Worm (Caenorhabditis elegans) whole organism, L2 larva: ENCODE measurements around the gene nlp-76.
A peak's percentile ranks its signal among the peaks of the same experiment; 100 is the strongest.

Experiments used
- C34F6.9 ChIP-seq: fragments of 150-350 bp; optimal IDR thresholded peaks from 2 replicates; lab custom pipeline; 2014; ENCODE audit warnings: missing biosample characterization, missing genetic modification characterization
- F13H6.1 ChIP-seq: sonication (generic microtip); optimal IDR thresholded peaks from 2 replicates; lab custom pipeline; 2016; ENCODE audit warnings: missing genetic modification characterization, missing compliant biosample characterization
- aly-2 ChIP-seq: fragments of 150-350 bp; optimal IDR thresholded peaks from 2 replicates; lab custom pipeline; 2014; ENCODE audit warnings: missing biosample characterization, missing genetic modification characterization
- ama-1 ChIP-seq: fragments of 150-350 bp; optimal IDR thresholded peaks from 2 replicates; lab custom pipeline; 2018; ENCODE audit warnings: inconsistent platforms
- blmp-1 ChIP-seq: sonication (generic microtip); optimal IDR thresholded peaks from 2 replicates; lab custom pipeline; 2017; ENCODE audit warnings: missing genetic modification characterization, mild to moderate bottlenecking, missing compliant biosample characterization, antibody characterized with exemption, moderate library complexity; ENCODE audit not compliant: insufficient read depth
- ceh-16 ChIP-seq: fragments of 150-350 bp; optimal IDR thresholded peaks from 2 replicates; lab custom pipeline; 2014; ENCODE audit warnings: missing biosample characterization, missing genetic modification characterization
- ceh-82 ChIP-seq: fragments of 150-350 bp; optimal IDR thresholded peaks from 2 replicates; lab custom pipeline; 2014; ENCODE audit warnings: missing biosample characterization, missing genetic modification characterization
- crh-2 ChIP-seq: sonication (generic microtip); optimal IDR thresholded peaks from 2 replicates; lab custom pipeline; 2017; ENCODE audit warnings: missing biosample characterization, missing genetic modification characterization
- dmd-4 ChIP-seq: sonication (generic microtip); optimal IDR thresholded peaks from 2 replicates; lab custom pipeline; 2017; ENCODE audit warnings: missing biosample characterization, missing genetic modification characterization
- elt-1 ChIP-seq: fragments of 150-350 bp; optimal IDR thresholded peaks from 2 replicates; lab custom pipeline; 2014; ENCODE audit warnings: missing biosample characterization, missing genetic modification characterization
- fos-1 ChIP-seq: fragments of 150-350 bp; optimal IDR thresholded peaks from 2 replicates; lab custom pipeline; 2014; ENCODE audit warnings: missing biosample characterization, missing genetic modification characterization
- lin-11 ChIP-seq: fragments of 150-350 bp; sonication (generic microtip); optimal IDR thresholded peaks from 2 replicates; lab custom pipeline; 2014; ENCODE audit warnings: missing biosample characterization, missing genetic modification characterization, inconsistent platforms, mixed read lengths
- lin-13 ChIP-seq: fragments of 150-350 bp; optimal IDR thresholded peaks from 2 replicates; lab custom pipeline; 2014; ENCODE audit warnings: missing biosample characterization, missing genetic modification reagents, missing genetic modification characterization
- lin-39 ChIP-seq: fragments of 150-350 bp; optimal IDR thresholded peaks from 2 replicates; lab custom pipeline; 2014; ENCODE audit warnings: missing biosample characterization, missing genetic modification reagents, missing genetic modification characterization
- lsy-2 ChIP-seq, 2 experiments: fragments of 150-350 bp in 1 of 2; sonication (generic microtip) in 1 of 2; optimal IDR thresholded peaks; 2 replicates each; lab custom pipeline; 2014 to 2017; ENCODE audit warnings: missing biosample characterization in 2 of 2, missing genetic modification characterization in 2 of 2
- mdl-1 ChIP-seq, 2 experiments: fragments of 150-350 bp in 1 of 2; sonication (generic microtip) in 1 of 2; optimal IDR thresholded peaks; 2 replicates each; lab custom pipeline; 2017; ENCODE audit warnings: missing biosample characterization in 2 of 2, missing genetic modification characterization in 2 of 2
- nhr-10 ChIP-seq: sonication (generic microtip); optimal IDR thresholded peaks from 2 replicates; lab custom pipeline; 2017; ENCODE audit warnings: missing biosample characterization, missing genetic modification characterization
- nhr-12 ChIP-seq: fragments of 150-350 bp; optimal IDR thresholded peaks from 2 replicates; lab custom pipeline; 2014; ENCODE audit warnings: missing biosample characterization, missing genetic modification characterization
- nhr-129 ChIP-seq: fragments of 150-350 bp; optimal IDR thresholded peaks from 2 replicates; lab custom pipeline; 2014; ENCODE audit warnings: missing biosample characterization, missing genetic modification characterization
- nhr-21 ChIP-seq: fragments of 150-350 bp; optimal IDR thresholded peaks from 2 replicates; lab custom pipeline; 2014; ENCODE audit warnings: missing biosample characterization, missing genetic modification characterization
- nhr-23 ChIP-seq: fragments of 150-350 bp; optimal IDR thresholded peaks from 2 replicates; lab custom pipeline; 2014; ENCODE audit warnings: missing biosample characterization, missing genetic modification reagents, missing genetic modification characterization
- nhr-25 ChIP-seq: fragments of 150-350 bp; sonication (generic microtip); optimal IDR thresholded peaks from 3 replicates; lab custom pipeline; 2014; ENCODE audit warnings: missing biosample characterization, missing genetic modification characterization
- nhr-6 ChIP-seq: fragments of 150-350 bp; optimal IDR thresholded peaks from 2 replicates; lab custom pipeline; 2014; ENCODE audit warnings: missing biosample characterization, missing genetic modification characterization
- nhr-77 ChIP-seq: fragments of 150-350 bp; optimal IDR thresholded peaks from 2 replicates; lab custom pipeline; 2014; ENCODE audit warnings: missing biosample characterization, missing genetic modification characterization
- peb-1 ChIP-seq: fragments of 150-350 bp; optimal IDR thresholded peaks from 2 replicates; lab custom pipeline; 2014; ENCODE audit warnings: missing biosample characterization, missing genetic modification characterization
- sem-4 ChIP-seq: fragments of 150-350 bp; optimal IDR thresholded peaks from 2 replicates; lab custom pipeline; 2014; ENCODE audit warnings: missing biosample characterization, missing genetic modification reagents, missing genetic modification characterization
- skn-1 ChIP-seq: sonication (generic microtip); optimal IDR thresholded peaks from 2 replicates; lab custom pipeline; 2017; ENCODE audit warnings: missing biosample characterization, missing genetic modification characterization
- sma-9 ChIP-seq, 2 experiments: fragments of 150-350 bp in 1 of 2; sonication (generic microtip) in 1 of 2; optimal IDR thresholded peaks; 2 replicates each; lab custom pipeline; 2014 to 2016; ENCODE audit warnings: missing genetic modification characterization in 2 of 2, mild to moderate bottlenecking in 1 of 2, missing biosample characterization in 1 of 2, missing compliant biosample characterization in 1 of 2, missing genetic modification reagents in 1 of 2, moderate library complexity in 1 of 2
- unc-55 ChIP-seq: fragments of 150-350 bp; sonication (generic microtip); optimal IDR thresholded peaks from 3 replicates; lab custom pipeline; 2014; ENCODE audit warnings: missing biosample characterization, missing genetic modification reagents, missing genetic modification characterization
- unc-62 ChIP-seq: fragments of 150-350 bp; optimal IDR thresholded peaks from 2 replicates; lab custom pipeline; 2014; ENCODE audit warnings: missing biosample characterization, missing genetic modification reagents, missing genetic modification characterization
- zag-1 ChIP-seq: fragments of 150-350 bp; optimal IDR thresholded peaks from 2 replicates; lab custom pipeline; 2014; ENCODE audit warnings: missing biosample characterization, missing genetic modification characterization
- ztf-11 ChIP-seq: sonication (generic microtip); optimal IDR thresholded peaks from 2 replicates; lab custom pipeline; 2017; ENCODE audit warnings: missing biosample characterization, missing genetic modification characterization
- ztf-4 ChIP-seq: fragments of 150-350 bp; optimal IDR thresholded peaks from 2 replicates; lab custom pipeline; 2014; ENCODE audit warnings: missing biosample characterization, missing genetic modification characterization

The nlp-76 gene

DNA sequence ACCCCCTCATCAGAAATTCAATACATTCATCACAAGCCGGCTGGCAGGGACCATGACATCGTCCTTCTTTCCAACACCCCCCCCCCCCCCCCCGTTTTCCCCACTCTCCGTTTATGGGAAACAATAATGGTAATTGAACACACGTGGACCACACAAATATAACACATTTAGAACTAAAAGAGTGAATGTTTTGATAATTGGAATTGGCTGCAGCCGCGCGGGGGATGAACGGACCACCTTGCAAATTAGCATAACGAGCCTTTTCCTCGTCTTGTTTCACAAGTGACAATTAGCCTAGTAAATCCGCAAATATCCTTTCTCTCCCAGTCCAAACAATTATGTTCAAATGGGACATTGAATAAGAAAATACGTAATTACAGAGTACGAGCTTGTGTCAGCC is 24.9 kb upstream of the nlp-76 start:
- TF ChIP-seq lsy-2 (tag; optimal IDR thresholded peaks at IDR 0.05; lab: Kevin White, UChicago), result no peak
- TF ChIP-seq dmd-4 (tag; lab: Kevin White, UChicago), result no peak

DNA sequence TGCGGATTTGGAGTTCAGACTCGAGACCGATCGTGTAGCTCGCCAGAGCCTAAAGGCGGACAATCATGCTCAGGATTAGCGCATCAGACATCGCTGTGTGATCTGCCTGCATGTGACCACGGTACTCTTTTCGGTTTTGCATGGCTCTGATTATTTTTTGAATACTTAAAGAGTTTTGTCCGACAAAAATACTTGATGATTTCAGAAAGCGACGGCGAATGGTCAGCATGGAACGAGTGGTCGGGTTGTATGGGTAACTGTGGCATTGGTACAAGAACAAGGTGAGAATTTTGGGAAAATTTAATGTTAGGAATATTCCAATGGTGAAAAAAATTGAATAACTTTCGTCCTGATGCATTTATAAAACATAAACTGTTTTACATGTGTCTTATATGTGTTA is 23.8 kb upstream of the nlp-76 start:
- TF ChIP-seq fos-1 (tag; lab: Kevin White, UChicago) (no peak), ceh-82 (tag; lab: Kevin White, UChicago) (no peak), nhr-23 (tag; lab: Kevin White, UChicago) (no peak), unc-62 (GFP tag; lab: Kevin White, UChicago) (no peak), lin-11 (tag; lab: Kevin White, UChicago) (no peak), nhr-12 (tag; lab: Kevin White, UChicago) (no peak), peb-1 (no peak), lin-39 (tag; lab: Kevin White, UChicago) (no peak), sma-9 (GFP tag; optimal IDR thresholded peaks at IDR 0.05; lab: Kevin White, UChicago) (no peak), sma-9 (tag; optimal IDR thresholded peaks at IDR 0.05; lab: Kevin White, UChicago) (no peak), nhr-6 (tag; lab: Kevin White, UChicago) (no peak), aly-2 (tag; lab: Kevin White, UChicago) (no peak)

DNA sequence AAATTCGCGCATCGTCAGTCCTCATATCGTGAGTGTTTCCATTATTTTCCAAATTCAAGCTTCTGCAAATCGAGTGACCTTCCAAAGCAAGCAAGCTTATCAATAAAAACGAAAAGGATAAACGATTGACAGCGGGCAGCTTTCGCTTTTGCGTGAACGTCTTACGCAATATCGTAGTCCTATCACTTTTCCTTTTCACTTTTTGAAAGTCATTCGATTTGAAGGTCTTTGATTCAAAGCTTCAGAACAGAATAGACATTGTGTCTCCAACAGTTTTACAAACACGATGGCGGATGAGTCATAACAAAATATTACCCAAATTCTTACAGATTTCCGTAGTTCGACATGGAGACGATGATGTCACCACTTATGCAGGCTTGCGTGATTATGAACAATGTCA is 15.9 kb upstream of the nlp-76 start:
- no peak for TF ChIP-seq ceh-16
- TF ChIP-seq ceh-82 (tag; lab: Kevin White, UChicago), result no peak
- TF ChIP-seq unc-55, result no peak
- TF ChIP-seq blmp-1 (tag; lab: Kevin White, UChicago), result peak; percentile 96
- no peak for TF ChIP-seq skn-1 (tag; lab: Kevin White, UChicago)
- no peak for TF ChIP-seq F13H6.1 (tag; lab: Kevin White, UChicago)
- no peak for TF ChIP-seq zag-1 (tag; lab: Kevin White, UChicago)
- TF ChIP-seq lsy-2 (tag; optimal IDR thresholded peaks at IDR 0.05; lab: Kevin White, UChicago), result no peak
- no peak for TF ChIP-seq mdl-1 (tag; optimal IDR thresholded peaks at IDR 0.05; lab: Kevin White, UChicago)
- no peak for TF ChIP-seq unc-62 (GFP tag; lab: Kevin White, UChicago)
- TF ChIP-seq nhr-77 (tag; lab: Kevin White, UChicago), result no peak
- no peak for TF ChIP-seq sma-9 (GFP tag; optimal IDR thresholded peaks at IDR 0.05; lab: Kevin White, UChicago)
- no peak for TF ChIP-seq sma-9 (tag; optimal IDR thresholded peaks at IDR 0.05; lab: Kevin White, UChicago)
- no peak for TF ChIP-seq ztf-4
- TF ChIP-seq nhr-25 (tag; lab: Kevin White, UChicago), result peak; percentile 52
- no peak for TF ChIP-seq sem-4 (tag; lab: Kevin White, UChicago)
- no peak for TF ChIP-seq lin-39 (tag; lab: Kevin White, UChicago)
- no peak for TF ChIP-seq nhr-6 (tag; lab: Kevin White, UChicago)

DNA sequence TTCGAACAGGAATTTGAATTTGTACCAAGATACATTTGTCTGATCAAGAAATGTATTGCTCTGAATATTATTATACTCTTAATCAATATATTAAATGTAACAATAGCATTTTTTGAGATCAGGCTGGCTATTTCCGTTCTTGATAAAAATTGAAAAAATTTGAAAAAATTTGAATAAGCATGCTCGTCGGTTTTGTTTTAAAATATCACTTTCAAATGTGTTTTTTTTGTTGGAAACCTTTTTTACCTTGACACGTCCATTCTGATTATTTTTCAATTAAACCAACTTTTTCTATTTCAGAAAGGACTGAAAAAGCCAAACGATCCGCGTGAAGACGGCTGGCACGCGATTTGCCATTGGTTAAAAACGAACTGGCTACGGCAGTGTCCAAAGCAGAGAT is 14.8 kb upstream of the nlp-76 start, which contains the start of gene adt-1:
Gene adt-1, plus strand, starts transcription at position 301 of the 400 bp plus-strand sequence.
- TF ChIP-seq sma-9 (GFP tag; optimal IDR thresholded peaks at IDR 0.05; lab: Kevin White, UChicago) (no peak), sma-9 (tag; optimal IDR thresholded peaks at IDR 0.05; lab: Kevin White, UChicago) (no peak), blmp-1 (tag; lab: Kevin White, UChicago) (no peak), aly-2 (tag; lab: Kevin White, UChicago) (no peak)

DNA sequence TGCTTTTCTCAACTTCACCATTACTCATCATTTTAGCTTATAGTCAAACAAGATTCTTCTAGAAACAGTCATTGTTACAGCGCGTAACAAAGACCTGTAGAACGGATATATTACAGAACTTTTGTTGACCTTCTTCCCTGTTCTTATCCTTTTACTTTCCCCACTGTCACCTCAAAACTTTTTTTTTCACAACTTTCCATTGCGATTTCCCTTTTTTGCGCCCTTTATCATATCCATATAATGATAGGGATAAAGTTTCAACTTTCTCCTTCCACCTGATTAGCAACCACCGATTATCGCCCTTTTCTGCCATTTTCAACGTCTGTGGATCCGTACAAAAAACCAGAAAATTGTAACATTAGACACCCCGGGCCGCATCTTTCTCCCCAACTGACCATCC is 13.4 kb upstream of the nlp-76 start:
- TF ChIP-seq blmp-1 (tag; lab: Kevin White, UChicago), result peak; percentile 90
- no peak for TF ChIP-seq crh-2 (tag; lab: Kevin White, UChicago)
- no peak for TF ChIP-seq ztf-11
- no peak for TF ChIP-seq dmd-4 (tag; lab: Kevin White, UChicago)
- TF ChIP-seq lin-11 (tag; lab: Kevin White, UChicago), result no peak
- TF ChIP-seq ama-1 (lab: Kevin White, UChicago), result no peak
- TF ChIP-seq lin-13 (GFP tag; lab: Kevin White, UChicago), result no peak
- TF ChIP-seq F13H6.1 (tag; lab: Kevin White, UChicago), result no peak

DNA sequence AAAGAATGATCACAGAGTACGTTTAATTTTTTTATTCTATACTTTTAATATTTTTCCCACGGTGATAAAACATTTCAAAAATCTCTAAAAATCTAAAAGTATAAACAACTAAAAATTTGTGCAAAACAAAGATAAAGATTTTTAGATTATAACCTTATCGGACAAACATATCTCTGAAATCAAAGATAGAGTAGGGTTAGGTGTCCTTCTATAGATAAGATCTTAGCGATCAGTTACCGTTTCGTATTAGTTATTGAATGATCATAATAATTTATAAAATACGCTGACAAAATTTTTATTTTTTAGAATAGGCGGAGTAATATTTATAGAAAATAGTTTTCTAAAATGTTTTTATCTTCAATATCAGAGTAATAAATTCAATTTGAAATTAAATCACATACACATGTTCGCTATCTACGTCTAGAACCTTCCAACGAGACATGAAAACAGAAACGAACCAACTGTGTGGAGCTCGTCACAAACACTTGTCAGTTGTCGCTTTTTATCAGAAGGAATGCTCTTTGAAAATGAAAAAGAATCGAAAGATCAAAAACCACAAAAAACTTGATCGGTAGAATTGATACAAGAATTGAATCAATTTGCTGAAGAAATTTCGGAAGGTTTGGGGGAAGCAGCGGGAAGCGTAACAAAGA is 8.1 kb upstream of the nlp-76 start:
- TF ChIP-seq C34F6.9 (tag; lab: Kevin White, UChicago) (peak; percentile 4), unc-62 (GFP tag; lab: Kevin White, UChicago) (no peak), lsy-2 (tag; optimal IDR thresholded peaks at IDR 0.05; lab: Kevin White, UChicago) (peak in 1 of 2 experiments; percentile 40), nhr-23 (tag; lab: Kevin White, UChicago) (peak; percentile 89), crh-2 (tag; lab: Kevin White, UChicago) (peak; percentile 35), elt-1 (tag; lab: Kevin White, UChicago) (peak; percentile 99), lin-13 (GFP tag; lab: Kevin White, UChicago) (peak; percentile 6), nhr-21 (tag; lab: Kevin White, UChicago) (no peak), F13H6.1 (tag; lab: Kevin White, UChicago) (peak; percentile 55), fos-1 (tag; lab: Kevin White, UChicago) (no peak), ztf-4 (peak; percentile 21), nhr-129 (tag; lab: Kevin White, UChicago) (peak; percentile 46), sma-9 (GFP tag; optimal IDR thresholded peaks at IDR 0.05; lab: Kevin White, UChicago) (peak; percentile 39), sma-9 (tag; optimal IDR thresholded peaks at IDR 0.05; lab: Kevin White, UChicago) (no peak), ceh-16 (peak; percentile 95), nhr-10 (tag; lab: Kevin White, UChicago) (no peak), lin-11 (tag; lab: Kevin White, UChicago) (no peak), nhr-25 (tag; lab: Kevin White, UChicago) (peak; percentile 62)
